Fruit fly (Drosophila melanogaster) whole organism, embryonic: Measurements from ENCODE around the gene Tnpo.
A peak's percentile ranks its signal among the peaks of the same experiment; 100 is the strongest.

Experiments used
- Atf6 ChIP-seq: fragments of 200-800 bp; sonication (Bioruptor generic); IDR thresholded peaks from 2 replicates; pipeline ENCODE4 v1.3.6; 2022; ENCODE audit warnings: missing biosample characterization, missing genetic modification characterization
- Awh ChIP-seq: fragments of 200-800 bp; sonication (Bioruptor generic); IDR thresholded peaks from 2 replicates; pipeline ENCODE4, ENCODE4 v1.3.6; 2022; ENCODE audit warnings: missing biosample characterization, missing genetic modification characterization
- B-H2 ChIP-seq: fragments of 200-800 bp; sonication (Bioruptor generic); optimal IDR thresholded peaks from 2 replicates; lab custom pipeline; 2018; ENCODE audit warnings: missing biosample characterization, mild to moderate bottlenecking, missing genetic modification characterization
- Blimp-1 ChIP-seq: fragments of 200-800 bp; sonication (Bioruptor generic); optimal IDR thresholded peaks from 3 replicates; lab custom pipeline; 2018; ENCODE audit warnings: missing biosample characterization, missing genetic modification characterization, mild to moderate bottlenecking, moderate library complexity, missing genetic modification reagents
- CG10267 ChIP-seq: fragments of 200-800 bp; sonication (Bioruptor generic); optimal IDR thresholded peaks from 2 replicates; lab custom pipeline; 2018; ENCODE audit warnings: missing biosample characterization, mild to moderate bottlenecking, missing genetic modification characterization, moderate library complexity
- CG10366 ChIP-seq: fragments of 200-800 bp; sonication (Bioruptor generic); IDR thresholded peaks from 2 replicates; pipeline ENCODE4 v1.3.6; 2022; ENCODE audit warnings: missing biosample characterization, missing genetic modification characterization
- CG10654 ChIP-seq: fragments of 200-800 bp; sonication (Bioruptor generic); optimal IDR thresholded peaks from 2 replicates; lab custom pipeline; 2016; ENCODE audit warnings: missing biosample characterization, missing genetic modification characterization
- CG10959 ChIP-seq: fragments of 200-800 bp; sonication (Bioruptor generic); IDR thresholded peaks from 2 replicates; pipeline ENCODE4 v1.3.6; 2022; ENCODE audit warnings: missing biosample characterization, missing genetic modification characterization
- CG11696 ChIP-seq: fragments of 200-800 bp; sonication (Bioruptor generic); IDR thresholded peaks from 2 replicates; pipeline ENCODE4 v1.3.6; 2022; ENCODE audit warnings: missing biosample characterization, missing genetic modification characterization
- CG12391 ChIP-seq: fragments of 200-800 bp; sonication (Bioruptor generic); optimal IDR thresholded peaks from 3 replicates; lab custom pipeline; 2018; ENCODE audit warnings: missing biosample characterization, mild to moderate bottlenecking, missing genetic modification characterization, moderate library complexity
- CG12744 ChIP-seq: fragments of 200-800 bp; sonication (Bioruptor generic); optimal IDR thresholded peaks from 2 replicates; lab custom pipeline; 2016; ENCODE audit warnings: missing biosample characterization, missing genetic modification characterization
- CG13296 ChIP-seq: fragments of 200-800 bp; sonication (Bioruptor generic); optimal IDR thresholded peaks from 3 replicates; lab custom pipeline; 2018; ENCODE audit warnings: missing biosample characterization, mild to moderate bottlenecking, missing genetic modification characterization
- CG16863 ChIP-seq: fragments of 200-800 bp; sonication (Bioruptor generic); optimal IDR thresholded peaks from 3 replicates; lab custom pipeline; 2016; ENCODE audit warnings: missing biosample characterization, missing genetic modification characterization
- CG17361 ChIP-seq: fragments of 200-800 bp; sonication (Bioruptor generic); IDR thresholded peaks from 3 replicates; pipeline ENCODE4 v1.3.6; 2022; ENCODE audit warnings: missing biosample characterization, missing genetic modification characterization
- CG17385 ChIP-seq: fragments of 200-800 bp; sonication (Bioruptor generic); optimal IDR thresholded peaks from 3 replicates; lab custom pipeline; 2018; ENCODE audit warnings: missing biosample characterization, mild to moderate bottlenecking, missing genetic modification characterization
- CG2129 ChIP-seq: fragments of 200-800 bp; sonication (Bioruptor generic); IDR thresholded peaks from 2 replicates; pipeline ENCODE4 v1.3.6; 2022; ENCODE audit warnings: missing biosample characterization, missing genetic modification characterization; ENCODE audit not compliant: partially characterized antibody
- CG31224 ChIP-seq: fragments of 200-800 bp; sonication (Bioruptor generic); IDR thresholded peaks from 2 replicates; pipeline ENCODE4 v1.3.6; 2022; ENCODE audit warnings: missing biosample characterization, missing genetic modification characterization
- CG31441 ChIP-seq: fragments of 200-800 bp; sonication (Bioruptor generic); IDR thresholded peaks from 2 replicates; pipeline ENCODE4 v1.3.6; 2022; ENCODE audit warnings: missing biosample characterization, missing genetic modification characterization
- CG32767 ChIP-seq: fragments of 200-800 bp; sonication (Bioruptor generic); IDR thresholded peaks from 2 replicates; pipeline ENCODE4 v1.3.6; 2022; ENCODE audit warnings: missing biosample characterization, missing genetic modification characterization
- CG4730 ChIP-seq: fragments of 200-800 bp; sonication (Bioruptor generic); IDR thresholded peaks from 2 replicates; pipeline ENCODE4 v1.3.6; 2022; ENCODE audit warnings: missing biosample characterization, missing genetic modification characterization
- CG6689 ChIP-seq: fragments of 200-800 bp; sonication (Bioruptor generic); IDR thresholded peaks from 2 replicates; pipeline ENCODE4 v1.3.6; 2022; ENCODE audit warnings: missing biosample characterization, missing genetic modification characterization
- CG7556 ChIP-seq: fragments of 200-800 bp; sonication (Bioruptor generic); optimal IDR thresholded peaks from 2 replicates; lab custom pipeline; 2017; ENCODE audit warnings: missing biosample characterization, mild to moderate bottlenecking, missing genetic modification characterization
- CG7987 ChIP-seq: fragments of 200-800 bp; sonication (Bioruptor generic); optimal IDR thresholded peaks from 2 replicates; lab custom pipeline; 2018; ENCODE audit warnings: missing biosample characterization, mild to moderate bottlenecking, missing genetic modification characterization, moderate library complexity
- CG9817 ChIP-seq: fragments of 200-800 bp; sonication (Bioruptor generic); optimal IDR thresholded peaks from 2 replicates; lab custom pipeline; 2018; ENCODE audit warnings: missing biosample characterization, mild to moderate bottlenecking, missing genetic modification characterization, moderate library complexity
- ERR ChIP-seq: fragments of 200-800 bp; sonication (Bioruptor generic); optimal IDR thresholded peaks from 2 replicates; lab custom pipeline; 2016; ENCODE audit warnings: missing biosample characterization, missing genetic modification characterization
- Gug ChIP-seq: fragments of 200-800 bp; sonication (Bioruptor generic); IDR thresholded peaks from 4 replicates; pipeline ENCODE4 v1.3.6; 2022; ENCODE audit warnings: missing biosample characterization, missing genetic modification characterization
- H15 ChIP-seq: fragments of 200-800 bp; sonication (Bioruptor generic); IDR thresholded peaks from 3 replicates; pipeline ENCODE4 v1.3.6; 2022; ENCODE audit warnings: missing biosample characterization, missing genetic modification characterization
- az2 ChIP-seq: fragments of 200-800 bp; sonication (Bioruptor generic); optimal IDR thresholded peaks from 3 replicates; lab custom pipeline; 2016; ENCODE audit warnings: missing biosample characterization, missing genetic modification characterization
- cas ChIP-seq: fragments of 200-800 bp; sonication (Bioruptor generic); IDR thresholded peaks from 2 replicates; pipeline ENCODE4 v1.3.6; 2022; ENCODE audit warnings: missing biosample characterization, missing genetic modification characterization
- croc ChIP-seq: fragments of 200-800 bp; sonication (Bioruptor generic); conservative IDR thresholded peaks from 3 replicates; pipeline ENCODE4 v1.3.6; 2022; ENCODE audit warnings: missing biosample characterization, missing genetic modification characterization
- crp ChIP-seq, 2 experiments: fragments of 200-800 bp; sonication (Bioruptor generic); optimal IDR thresholded peaks; 2 replicates in 1 of 2; 3 replicates in 1 of 2; lab custom pipeline; 2017; ENCODE audit warnings: missing biosample characterization in 2 of 2, missing genetic modification characterization in 2 of 2, mild to moderate bottlenecking in 1 of 2, moderate library complexity in 1 of 2
- emc ChIP-seq: fragments of 200-800 bp; sonication (Bioruptor generic); optimal IDR thresholded peaks from 2 replicates; lab custom pipeline; 2016; ENCODE audit warnings: missing biosample characterization, missing genetic modification characterization
- gem ChIP-seq: fragments of 200-800 bp; sonication (Bioruptor generic); optimal IDR thresholded peaks from 2 replicates; lab custom pipeline; 2019; ENCODE audit warnings: missing biosample characterization, mild to moderate bottlenecking, missing genetic modification characterization, moderate library complexity
- hbn ChIP-seq: fragments of 200-800 bp; sonication (Bioruptor generic); IDR thresholded peaks from 2 replicates; pipeline ENCODE4 v1.3.6; 2022; ENCODE audit warnings: missing biosample characterization, missing genetic modification characterization; ENCODE audit not compliant: partially characterized antibody
- insv ChIP-seq, 2 experiments: fragments of 200-800 bp; sonication (Bioruptor generic); optimal IDR thresholded peaks; 3 replicates each; lab custom pipeline; 2016 to 2018; ENCODE audit warnings: missing biosample characterization in 2 of 2, missing genetic modification characterization in 2 of 2
- lilli ChIP-seq: fragments of 200-800 bp; sonication (Bioruptor generic); optimal IDR thresholded peaks from 3 replicates; lab custom pipeline; 2016; ENCODE audit warnings: missing biosample characterization, missing genetic modification characterization
- lola ChIP-seq, 3 experiments: fragments of >200 bp in 2 of 3; fragments of 200-800 bp in 1 of 3; sonication (Bioruptor generic) in 1 of 3; optimal IDR thresholded peaks; 2 replicates each; lab custom pipeline; 2017 to 2019; ENCODE audit warnings: missing biosample characterization in 3 of 3, missing genetic modification characterization in 3 of 3, mild to moderate bottlenecking in 1 of 3, moderate library complexity in 1 of 3
- nmo ChIP-seq: fragments of 200-800 bp; sonication (Bioruptor generic); optimal IDR thresholded peaks from 2 replicates; lab custom pipeline; 2018; ENCODE audit warnings: missing biosample characterization, mild to moderate bottlenecking, missing genetic modification characterization, moderate library complexity
- odd ChIP-seq: fragments of 200-800 bp; sonication (Bioruptor generic); optimal IDR thresholded peaks from 2 replicates; lab custom pipeline; 2017; ENCODE audit warnings: missing biosample characterization, mild to moderate bottlenecking, missing genetic modification characterization
- pan ChIP-seq, 4 experiments: fragments of >200 bp in 3 of 4; fragments of 200-800 bp in 1 of 4; sonication (Bioruptor generic) in 1 of 4; optimal IDR thresholded peaks in 3 of 4; IDR thresholded peaks in 1 of 4; 2 replicates each; pipeline versions ENCODE4 v1.3.6 to Lab custom; 2017 to 2022; ENCODE audit warnings: missing biosample characterization in 2 of 4, missing genetic modification characterization in 2 of 4, mixed read lengths in 1 of 4
- ro ChIP-seq: fragments of 200-800 bp; sonication (Bioruptor generic); IDR thresholded peaks from 2 replicates; pipeline ENCODE4 v1.3.6; 2022; ENCODE audit warnings: missing biosample characterization, missing genetic modification characterization
- seq ChIP-seq: fragments of 200-800 bp; sonication (Bioruptor generic); IDR thresholded peaks from 2 replicates; pipeline ENCODE4 v1.3.6; 2022; ENCODE audit warnings: missing biosample characterization, missing genetic modification characterization
- sim ChIP-seq: fragments of 200-800 bp; sonication (Bioruptor generic); IDR thresholded peaks from 2 replicates; pipeline ENCODE4 v1.3.6; 2022; ENCODE audit warnings: missing biosample characterization, missing genetic modification characterization
- ssp ChIP-seq: fragments of 200-800 bp; sonication (Bioruptor generic); IDR thresholded peaks from 2 replicates; pipeline ENCODE4 v1.3.6; 2022; ENCODE audit warnings: missing biosample characterization, missing genetic modification characterization
- tll ChIP-seq, 2 experiments: fragments of 200-800 bp in 1 of 2; fragments of >200 bp in 1 of 2; sonication (Bioruptor generic) in 1 of 2; optimal IDR thresholded peaks; 2 replicates each; lab custom pipeline; 2017 to 2019; ENCODE audit warnings: missing biosample characterization in 2 of 2, missing genetic modification characterization in 2 of 2, mild to moderate bottlenecking in 1 of 2, moderate library complexity in 1 of 2
- toy ChIP-seq: fragments of 200-800 bp; sonication (Bioruptor generic); IDR thresholded peaks from 2 replicates; pipeline ENCODE4 v1.3.6; 2022; ENCODE audit warnings: missing biosample characterization, missing genetic modification characterization
- zfh2 ChIP-seq: fragments of 200-800 bp; sonication (Bioruptor generic); optimal IDR thresholded peaks from 2 replicates; lab custom pipeline; 2016; ENCODE audit warnings: missing biosample characterization, missing genetic modification characterization

Tnpo gene

dm6 chr3L:6188995-6189927 lies 4.0 kb upstream of the Tnpo start, which contains the start of the genes D19A and CG7386 (continued):
- TF ChIP-seq insv (GFP tag; optimal IDR thresholded peaks at IDR 0.05; lab: Kevin White, UChicago) (peak in 1 of 2 experiments; percentile 85), crp (GFP tag; optimal IDR thresholded peaks at IDR 0.05; lab: Kevin White, UChicago) (no peak), CG13296 (GFP tag; lab: Kevin White, UChicago) (peak; percentile 57), zfh2 (GFP tag; lab: Kevin White, UChicago) (peak; percentile 59), CG17361 (GFP tag; lab: Robert Waterston, UW) (peak; percentile 75; the same call in 2 of the 3 replicates), CG11696 (GFP tag; lab: Robert Waterston, UW) (peak; percentile 38), cas (peak; percentile 46; the same call in 1 of the 2 replicates), emc (GFP tag; lab: Kevin White, UChicago) (peak; percentile 19), CG7556 (GFP tag; lab: Kevin White, UChicago) (peak; percentile 11), CG10654 (peak; percentile 2), CG6689 (GFP tag; lab: Robert Waterston, UW) (peak; percentile 75), lilli (GFP tag; lab: Kevin White, UChicago) (peak; percentile 70), toy (0 out of 2 replicates have a peak, but pooled peaks have one; percentile 33), pan (optimal IDR thresholded peaks at IDR 0.05; lab: Kevin White, UChicago) (no peak), pan (GFP tag; optimal IDR thresholded peaks at IDR 0.05 in 1 of 2, IDR thresholded peaks at IDR 0.05 in 1 of 2) (peak in 1 of 2 experiments; percentile 78), CG10959 (GFP tag; lab: Robert Waterston, UW) (peak; percentile 71), ERR (GFP tag; lab: Kevin White, UChicago) (peak; percentile 2), tll (GFP tag; optimal IDR thresholded peaks at IDR 0.05; lab: Kevin White, UChicago) (no peak), croc (GFP tag; lab: Robert Waterston, UW) (peak; percentile 14; the same call in 1 of the 3 replicates), nmo (GFP tag; lab: Kevin White, UChicago) (peak; percentile 21), CG17385 (GFP tag; lab: Kevin White, UChicago) (peak; percentile 28), CG12744 (no peak), Blimp-1 (GFP tag; lab: Kevin White, UChicago) (peak; percentile 48), CG12391 (tag; lab: Kevin White, UChicago) (peak; percentile 73), odd (GFP tag; lab: Kevin White, UChicago) (no peak), Gug (GFP tag; lab: Robert Waterston, UW) (peak; percentile 75; the same call in 3 of the 4 replicates), ssp (GFP tag; lab: Robert Waterston, UW) (peak; percentile 18; the same call in 1 of the 2 replicates), CG7987 (GFP tag; lab: Kevin White, UChicago) (peak; percentile 30), CG10267 (tag; lab: Kevin White, UChicago) (peak; percentile 47), seq (no peak), CG10366 (GFP tag; lab: Robert Waterston, UW) (peak; percentile 56), CG2129 (GFP tag; lab: Robert Waterston, UW) (no peak), Atf6 (GFP tag; lab: Robert Waterston, UW) (peak; percentile 36; the same call in 1 of the 2 replicates), CG4730 (peak; percentile 63), H15 (peak; percentile 77), Awh (GFP tag; lab: Robert Waterston, UW) (no peak), CG32767 (GFP tag; lab: Robert Waterston, UW) (0 out of 2 replicates have a peak, but pooled peaks have one; percentile 38), hbn (GFP tag; lab: Robert Waterston, UW) (no peak; the same call in 1 of the 2 replicates), sim (GFP tag; lab: Robert Waterston, UW) (peak; percentile 27), lola (GFP tag; optimal IDR thresholded peaks at IDR 0.05; lab: Kevin White, UChicago) (peak in 1 of 3 experiments; percentile 15), CG31224 (GFP tag; lab: Robert Waterston, UW) (0 out of 2 replicates have a peak, but pooled peaks have one; percentile 29), B-H2 (peak; percentile 54), CG16863 (peak; percentile 32), CG31441 (GFP tag; lab: Robert Waterston, UW) (peak; percentile 57), gem (tag; lab: Kevin White, UChicago) (peak; percentile 74), az2 (GFP tag; lab: Kevin White, UChicago) (peak; percentile 40), CG9817 (tag; lab: Kevin White, UChicago) (peak; percentile 58), ro (GFP tag; lab: Robert Waterston, UW) (no peak)
